Worm (Caenorhabditis elegans): Measurements from ENCODE around the gene poml-4.

Gene poml-4

ce11 chrII:1567646-1568045 lies 26.9 kb downstream of the poml-4 start, which contains the start of gene K05F6.8:
TSS of gene K05F6.8 (minus strand) at chrII:1567746.
- TF ChIP-seq C38D4.7 (GFP tag; optimal IDR thresholded peaks at IDR 0.05) (no peak), che-1 (tag; optimal IDR thresholded peaks at IDR 0.05) (no peak), hlh-13 (GFP tag; optimal IDR thresholded peaks at IDR 0.05) (no peak), ceh-19 (GFP tag; optimal IDR thresholded peaks at IDR 0.05) (no peak), elt-4 (tag; optimal IDR thresholded peaks at IDR 0.05) (no peak), F13H6.1 (tag; optimal IDR thresholded peaks at IDR 0.05) (no peak), ceh-34 (tag; optimal IDR thresholded peaks at IDR 0.05) (no peak), dve-1 (tag; optimal IDR thresholded peaks at IDR 0.05) (no peak), ceh-2 (tag; optimal IDR thresholded peaks at IDR 0.05) (no peak), pros-1 (tag; optimal IDR thresholded peaks at IDR 0.05) (no peak), npax-4 (tag; optimal IDR thresholded peaks at IDR 0.05) (no peak), unc-3 (GFP tag; conservative IDR thresholded peaks at IDR 0.05) (no peak), unc-3 (tag; optimal IDR thresholded peaks at IDR 0.05) (no peak), ahr-1 (tag; optimal IDR thresholded peaks at IDR 0.05) (no peak)

- TF ChIP-seq sdc-2 (tag; optimal IDR thresholded peaks at IDR 0.05) (no peak), elt-4 (tag; optimal IDR thresholded peaks at IDR 0.05) (no peak), ref-2 (tag; optimal IDR thresholded peaks at IDR 0.05) (no peak), odd-2 (tag; optimal IDR thresholded peaks at IDR 0.05) (no peak), ttx-3 (tag; optimal IDR thresholded peaks at IDR 0.05) (no peak), ceh-22 (tag; optimal IDR thresholded peaks at IDR 0.05) (no peak)
Observed at ce11 chrII:1568214-1568613, 27.5 kb downstream of the poml-4 start, which contains the start of gene fbxb-49. TSS of gene fbxb-49 (plus strand) at chrII:1568514.

- TF ChIP-seq elt-4 (tag; optimal IDR thresholded peaks at IDR 0.05), result no peak
- TF ChIP-seq rnt-1 (tag; optimal IDR thresholded peaks at IDR 0.05), result no peak
- TF ChIP-seq hlh-30 (tag; optimal IDR thresholded peaks at IDR 0.05; ENCODE audit: insufficient read depth), result no peak
- no peak for TF ChIP-seq fkh-6 (tag; optimal IDR thresholded peaks at IDR 0.05)
- TF ChIP-seq C38D4.7 (GFP tag; optimal IDR thresholded peaks at IDR 0.05), result no peak
- no peak for TF ChIP-seq ceh-18 (tag; optimal IDR thresholded peaks at IDR 0.05)
- TF ChIP-seq ceh-2 (tag; optimal IDR thresholded peaks at IDR 0.05), result no peak
- no peak for TF ChIP-seq ahr-1 (tag; optimal IDR thresholded peaks at IDR 0.05)
- TF ChIP-seq ceh-30 (tag; optimal IDR thresholded peaks at IDR 0.05), result no peak
Observed at ce11 chrII:1571032-1571431, 30.3 kb downstream of the poml-4 start, which contains the start of gene fbxb-46. TSS of gene fbxb-46 (minus strand) at chrII:1571132.

ce11 chrII:1576030-1576429 lies 35.3 kb downstream of the poml-4 start, which contains the start of gene K05F6.10:
TSS of gene K05F6.10 (minus strand) at chrII:1576130.
- TF ChIP-seq hlh-6 (tag; optimal IDR thresholded peaks at IDR 0.05), result no peak
- TF ChIP-seq nfya-1 (tag; optimal IDR thresholded peaks at IDR 0.05), result no peak
- TF ChIP-seq eyg-1 (tag; optimal IDR thresholded peaks at IDR 0.05), result no peak
- TF ChIP-seq mec-3 (tag; optimal IDR thresholded peaks at IDR 0.05; ENCODE audit: borderline replicate concordance), result no peak
- no peak for TF ChIP-seq sox-2 (GFP tag; IDR thresholded peaks at IDR 0.05)
- no peak for TF ChIP-seq tbx-2 (tag; optimal IDR thresholded peaks at IDR 0.05)
- TF ChIP-seq hlh-30 (tag; optimal IDR thresholded peaks at IDR 0.05; ENCODE audit: insufficient read depth), result no peak
- no peak for TF ChIP-seq ceh-48 (tag; optimal IDR thresholded peaks at IDR 0.05)
- TF ChIP-seq ceh-34 (tag; optimal IDR thresholded peaks at IDR 0.05), result no peak
- TF ChIP-seq ceh-30 (tag; optimal IDR thresholded peaks at IDR 0.05), result no peak
- no peak for TF ChIP-seq sdc-2 (tag; optimal IDR thresholded peaks at IDR 0.05)
- no peak for TF ChIP-seq ahr-1 (tag; optimal IDR thresholded peaks at IDR 0.05)

- no peak for TF ChIP-seq npax-4 (tag; optimal IDR thresholded peaks at IDR 0.05)
- no peak for TF ChIP-seq elt-4 (tag; optimal IDR thresholded peaks at IDR 0.05)
- no peak for TF ChIP-seq T23F11.4 (GFP tag; optimal IDR thresholded peaks at IDR 0.05)
- no peak for TF ChIP-seq ref-2 (tag; optimal IDR thresholded peaks at IDR 0.05)
- TF ChIP-seq sdc-2 (tag; optimal IDR thresholded peaks at IDR 0.05), result no peak
- TF ChIP-seq tbx-7 (tag; optimal IDR thresholded peaks at IDR 0.05), result no peak
- no peak for TF ChIP-seq C38D4.7 (GFP tag; optimal IDR thresholded peaks at IDR 0.05)
- no peak for TF ChIP-seq ceh-34 (tag; optimal IDR thresholded peaks at IDR 0.05)
- no peak for TF ChIP-seq che-1 (tag; optimal IDR thresholded peaks at IDR 0.05)
- TF ChIP-seq unc-55 (GFP tag; optimal IDR thresholded peaks at IDR 0.05), result no peak
- no peak for TF ChIP-seq odd-2 (tag; optimal IDR thresholded peaks at IDR 0.05)
- no peak for TF ChIP-seq fax-1 (tag; optimal IDR thresholded peaks at IDR 0.05)
- no peak for TF ChIP-seq sox-2 (GFP tag; IDR thresholded peaks at IDR 0.05)
- no peak for TF ChIP-seq nhr-11 (tag; optimal IDR thresholded peaks at IDR 0.05)
- TF ChIP-seq unc-3 (GFP tag; conservative IDR thresholded peaks at IDR 0.05), result no peak
- TF ChIP-seq unc-3 (tag; optimal IDR thresholded peaks at IDR 0.05), result no peak
- no peak for TF ChIP-seq unc-86 (tag; optimal IDR thresholded peaks at IDR 0.05)
Observed at ce11 chrII:1576772-1577171, 36.0 kb downstream of the poml-4 start.

Measured in whole organism, late embryonic.